Worm (Caenorhabditis elegans) whole organism, L4 larva: ENCODE results near the gene C32D5.4.

Experiments
- aly-2 ChIP-seq: sonication (generic microtip); optimal IDR thresholded peaks from 2 replicates; lab custom pipeline; 2018; ENCODE audit warnings: missing biosample characterization, missing genetic modification characterization
- ama-1 ChIP-seq: fragments of 150-350 bp; optimal IDR thresholded peaks from 2 replicates; lab custom pipeline; 2014; ENCODE audit warnings: inconsistent platforms, mixed read lengths
- ceh-32 ChIP-seq: sonication (generic microtip); optimal IDR thresholded peaks from 2 replicates; lab custom pipeline; 2016; ENCODE audit warnings: mild to moderate bottlenecking, missing genetic modification characterization, missing compliant biosample characterization; ENCODE audit not compliant: poor library complexity
- ctbp-1 ChIP-seq: fragments of 200-800 bp; sonication (Bioruptor generic); IDR thresholded peaks from 2 replicates; pipeline ENCODE4 v1.3.6; 2022; ENCODE audit warnings: missing genetic modification reagents, missing genetic modification characterization, missing compliant biosample characterization
- nhr-237 ChIP-seq: sonication (generic microtip); optimal IDR thresholded peaks from 2 replicates; lab custom pipeline; 2017; ENCODE audit warnings: missing biosample characterization, missing genetic modification characterization
- nhr-25 ChIP-seq: sonication (generic microtip); optimal IDR thresholded peaks from 2 replicates; lab custom pipeline; 2017; ENCODE audit warnings: missing genetic modification characterization, mild to moderate bottlenecking, missing compliant biosample characterization, antibody characterized with exemption, moderate library complexity, borderline replicate concordance; ENCODE audit not compliant: insufficient read depth
- nhr-48 ChIP-seq: sonication (generic microtip); optimal IDR thresholded peaks from 2 replicates; lab custom pipeline; 2016; ENCODE audit warnings: mild to moderate bottlenecking, missing genetic modification characterization, missing compliant biosample characterization
- skn-1 ChIP-seq: fragments of 150-350 bp; optimal IDR thresholded peaks from 2 replicates; lab custom pipeline; 2014; ENCODE audit warnings: missing biosample characterization, missing genetic modification characterization

DNA sequence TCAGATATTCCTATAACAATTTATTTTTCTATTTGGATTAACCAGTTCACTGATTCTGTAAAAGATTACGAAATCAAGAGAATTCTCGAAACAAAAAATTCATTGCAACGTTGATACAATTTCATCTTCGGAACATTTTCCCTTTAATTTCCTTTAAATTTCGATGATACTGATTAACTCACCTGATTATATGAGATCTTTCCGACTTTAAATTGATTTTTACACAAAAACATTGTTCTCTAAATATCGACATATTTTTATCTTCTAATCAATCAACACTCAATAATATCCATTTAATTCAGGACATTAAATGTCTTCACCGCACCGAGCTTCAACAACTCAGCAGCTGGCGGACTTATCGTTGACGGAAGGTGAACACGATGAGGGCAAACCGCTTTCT is 48.1 kb upstream of the C32D5.4 start, which contains the start of gene lin-23:
- TF ChIP-seq aly-2 (tag; lab: Kevin White, UChicago) (no peak), ama-1 (lab: Kevin White, UChicago) (no peak), nhr-48 (tag; lab: Kevin White, UChicago) (no peak), ctbp-1 (GFP tag; lab: Robert Waterston, UW) (no peak), nhr-25 (tag; lab: Kevin White, UChicago) (no peak), nhr-237 (tag; lab: Kevin White, UChicago) (no peak), skn-1 (tag; lab: Kevin White, UChicago) (no peak), ceh-32 (tag; lab: Kevin White, UChicago) (no peak)
